Worm (Caenorhabditis elegans) whole organism, mixed stage, embryonic: ENCODE results near the gene mpk-2.

Experiments used
- blmp-1 ChIP-seq: fragments of 150-350 bp; optimal IDR thresholded peaks from 2 replicates; lab custom pipeline; 2014; ENCODE audit warnings: missing biosample characterization, missing genetic modification characterization
- ceh-39 ChIP-seq: fragments of 150-350 bp; optimal IDR thresholded peaks from 2 replicates; lab custom pipeline; 2014; ENCODE audit warnings: missing biosample characterization, missing genetic modification characterization
- elt-1 ChIP-seq: sonication (generic microtip); optimal IDR thresholded peaks from 2 replicates; lab custom pipeline; 2017; ENCODE audit warnings: missing genetic modification characterization, mild to moderate bottlenecking, missing compliant biosample characterization, antibody characterized with exemption, moderate library complexity, borderline replicate concordance; ENCODE audit not compliant: insufficient read depth
- lin-13 ChIP-seq: fragments of 150-350 bp; optimal IDR thresholded peaks from 2 replicates; lab custom pipeline; 2014; ENCODE audit warnings: missing biosample characterization, missing genetic modification characterization
- lsy-2 ChIP-seq: fragments of 150-350 bp; optimal IDR thresholded peaks from 2 replicates; lab custom pipeline; 2014; ENCODE audit warnings: missing biosample characterization, missing genetic modification characterization
- mep-1 ChIP-seq: fragments of 150-350 bp; optimal IDR thresholded peaks from 2 replicates; lab custom pipeline; 2017; ENCODE audit warnings: missing biosample characterization, missing genetic modification reagents, missing genetic modification characterization, inconsistent platforms
- nhr-12 ChIP-seq: fragments of 150-350 bp; optimal IDR thresholded peaks from 2 replicates; lab custom pipeline; 2014; ENCODE audit warnings: missing biosample characterization, missing genetic modification characterization
- nhr-237 ChIP-seq: fragments of 150-350 bp; optimal IDR thresholded peaks from 2 replicates; lab custom pipeline; 2014; ENCODE audit warnings: missing biosample characterization, missing genetic modification characterization
- nhr-28 ChIP-seq: fragments of 150-350 bp; optimal IDR thresholded peaks from 2 replicates; lab custom pipeline; 2014; ENCODE audit warnings: missing biosample characterization, missing genetic modification characterization
- sem-2 ChIP-seq: fragments of 200-800 bp; sonication (Bioruptor generic); optimal IDR thresholded peaks from 2 replicates; lab custom pipeline; 2018; ENCODE audit warnings: mild to moderate bottlenecking, missing genetic modification characterization, missing compliant biosample characterization
- snpc-4 ChIP-seq: fragments of 150-350 bp; optimal IDR thresholded peaks from 2 replicates; lab custom pipeline; 2014; ENCODE audit warnings: missing biosample characterization, missing genetic modification characterization
- unc-39 ChIP-seq: fragments of 150-350 bp; optimal IDR thresholded peaks from 2 replicates; lab custom pipeline; 2014; ENCODE audit warnings: missing biosample characterization, missing genetic modification characterization
- unc-62 ChIP-seq: fragments of 150-350 bp; optimal IDR thresholded peaks from 2 replicates; lab custom pipeline; 2014; ENCODE audit warnings: missing biosample characterization, missing genetic modification reagents, missing genetic modification characterization
- ztf-11 ChIP-seq: fragments of 150-350 bp; optimal IDR thresholded peaks from 2 replicates; lab custom pipeline; 2014; ENCODE audit warnings: missing biosample characterization, missing genetic modification characterization

DNA sequence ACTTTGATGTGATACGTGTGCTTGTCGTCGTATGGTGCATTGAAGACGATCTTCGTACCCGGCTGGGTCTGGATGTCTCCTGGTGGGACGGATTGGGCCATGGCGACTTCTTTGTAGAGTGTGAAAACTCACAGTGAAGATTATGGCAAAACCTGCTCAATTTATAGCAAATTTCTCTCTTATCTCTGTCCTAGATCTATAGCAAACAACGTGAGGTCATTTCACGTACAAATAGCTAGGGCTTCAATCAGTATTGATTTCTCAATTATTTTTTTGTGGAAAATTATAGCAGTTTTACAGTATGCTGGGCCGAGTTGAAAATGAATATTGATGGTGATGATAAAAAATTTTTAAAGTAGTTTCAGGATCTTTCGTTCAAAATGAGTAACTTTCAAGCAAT lies 53.1 kb downstream of the mpk-2 start, which contains the start of gene msp-45:
- TF ChIP-seq unc-39 (no peak), sem-2 (no peak), lsy-2 (tag; lab: Kevin White, UChicago) (no peak), unc-62 (GFP tag; lab: Kevin White, UChicago) (no peak), ceh-39 (tag; lab: Kevin White, UChicago) (no peak), nhr-237 (tag; lab: Kevin White, UChicago) (no peak), nhr-28 (tag; lab: Kevin White, UChicago) (no peak), elt-1 (no peak), ztf-11 (tag; lab: Kevin White, UChicago) (no peak), mep-1 (tag; lab: Kevin White, UChicago) (no peak), nhr-12 (tag; lab: Kevin White, UChicago) (no peak), lin-13 (tag; lab: Kevin White, UChicago) (no peak), snpc-4 (tag; lab: Kevin White, UChicago) (no peak), blmp-1 (tag; lab: Kevin White, UChicago) (no peak)
